Fruit fly (Drosophila melanogaster): Measurements from ENCODE around the gene Hf.

DNA sequence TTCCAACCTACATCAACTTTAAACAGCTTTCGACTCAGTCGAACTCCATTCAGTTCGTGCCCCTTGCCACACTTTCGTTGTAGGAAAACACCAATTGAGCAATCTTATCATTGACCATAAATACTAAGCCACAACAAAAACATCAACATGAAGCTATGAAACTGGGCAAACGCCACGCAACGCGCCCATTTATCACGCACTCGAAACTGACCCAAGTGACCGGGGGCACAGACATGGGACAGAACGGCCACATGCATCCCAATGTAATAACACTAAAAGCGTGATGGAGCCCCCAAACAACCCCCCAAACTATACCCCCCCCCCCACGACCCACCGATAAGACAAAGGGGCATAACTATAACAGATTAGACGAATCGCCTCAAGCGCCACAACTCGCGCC, 35.0 kb downstream of the Hf start:
- TF ChIP-seq CG4496 (GFP tag; IDR thresholded peaks at IDR 0.05): no peak
- TF ChIP-seq CG15710 (tag; optimal IDR thresholded peaks at IDR 0.05): no peak
- TF ChIP-seq Snoo (tag; optimal IDR thresholded peaks at IDR 0.05): no peak
- no peak for TF ChIP-seq CG9948 (tag; optimal IDR thresholded peaks at IDR 0.05)
